Worm (Caenorhabditis elegans): ENCODE data around the gene srap-1.

The srap-1 gene

DNA sequence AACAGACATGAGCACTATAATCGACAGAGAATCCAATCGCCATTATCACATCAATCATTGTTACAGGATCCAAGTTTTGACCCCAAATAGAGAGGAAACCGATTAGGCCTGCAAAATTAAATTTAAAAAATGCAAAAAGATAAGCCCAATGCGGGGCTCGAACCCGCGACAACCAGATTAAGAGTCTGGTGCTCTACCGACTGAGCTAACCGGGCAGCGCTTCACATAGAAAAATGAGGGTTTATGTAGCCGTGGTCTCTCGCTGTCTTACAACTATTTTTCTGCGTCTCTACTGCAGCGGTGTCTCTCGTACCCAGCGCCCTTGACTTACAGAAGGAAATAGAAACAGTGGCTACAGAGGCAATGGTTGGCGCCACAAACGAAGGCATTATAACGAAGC, 45.4 kb upstream of the srap-1 start (continued):
- TF ChIP-seq hlh-4 (tag; optimal IDR thresholded peaks at IDR 0.05) = no peak
- peak; percentile 21 for TF ChIP-seq fos-1 (tag; optimal IDR thresholded peaks at IDR 0.05)
- TF ChIP-seq rnt-1 (tag; optimal IDR thresholded peaks at IDR 0.05) = peak; percentile 71
- peak; percentile 35 for TF ChIP-seq fkh-8 (tag; optimal IDR thresholded peaks at IDR 0.05)
- TF ChIP-seq nhr-85 (tag) = peak; percentile 77
- peak; percentile 14 for TF ChIP-seq unc-86 (tag; optimal IDR thresholded peaks at IDR 0.05)
- TF ChIP-seq lin-35 (GFP tag; optimal IDR thresholded peaks at IDR 0.05) = peak; percentile 47 to 69
- TF ChIP-seq elt-2 (tag; optimal IDR thresholded peaks at IDR 0.05) = peak; percentile 53
- TF ChIP-seq mab-9 (GFP tag; IDR thresholded peaks at IDR 0.05) = 0 out of 2 replicates have a peak, but pooled peaks have one; percentile 7
- TF ChIP-seq mep-1 (tag; optimal IDR thresholded peaks at IDR 0.05) = peak; percentile 22
- peak; percentile 61 for TF ChIP-seq nhr-90 (tag; optimal IDR thresholded peaks at IDR 0.05; ENCODE audit: poor library complexity)
- peak; percentile 47 for TF ChIP-seq aly-2 (tag; optimal IDR thresholded peaks at IDR 0.05)
- TF ChIP-seq unc-62 (GFP tag; optimal IDR thresholded peaks at IDR 0.05) = no peak
- TF ChIP-seq elt-3 (tag; optimal IDR thresholded peaks at IDR 0.05) = peak in 2 of 6 experiments; percentile 6 to 27
- TF ChIP-seq C04F5.9 (tag; optimal IDR thresholded peaks at IDR 0.05) = no peak
- peak; percentile 63 for TF ChIP-seq swsn-7 (tag; optimal IDR thresholded peaks at IDR 0.05)
- peak; percentile 48; the same call in 1 of the 2 replicates for TF ChIP-seq grh-1 (GFP tag; IDR thresholded peaks at IDR 0.05)
- TF ChIP-seq nhr-71 (tag; optimal IDR thresholded peaks at IDR 0.05) = peak; percentile 72
- peak; percentile 6 to 48 (median 35) for TF ChIP-seq dpl-1 (GFP tag; optimal IDR thresholded peaks at IDR 0.05)
- peak; percentile 12 to 36 (median 30) for TF ChIP-seq ceh-82 (tag; optimal IDR thresholded peaks at IDR 0.05)

ce11 chrII:11161675-11162074, 41.3 kb upstream of the srap-1 start:
- TF ChIP-seq elt-3 (tag; optimal IDR thresholded peaks at IDR 0.05) (peak in 1 of 6 experiments; percentile 11), mep-1 (tag; optimal IDR thresholded peaks at IDR 0.05) (no peak), blmp-1 (tag; optimal IDR thresholded peaks at IDR 0.05) (peak; percentile 55)

DNA sequence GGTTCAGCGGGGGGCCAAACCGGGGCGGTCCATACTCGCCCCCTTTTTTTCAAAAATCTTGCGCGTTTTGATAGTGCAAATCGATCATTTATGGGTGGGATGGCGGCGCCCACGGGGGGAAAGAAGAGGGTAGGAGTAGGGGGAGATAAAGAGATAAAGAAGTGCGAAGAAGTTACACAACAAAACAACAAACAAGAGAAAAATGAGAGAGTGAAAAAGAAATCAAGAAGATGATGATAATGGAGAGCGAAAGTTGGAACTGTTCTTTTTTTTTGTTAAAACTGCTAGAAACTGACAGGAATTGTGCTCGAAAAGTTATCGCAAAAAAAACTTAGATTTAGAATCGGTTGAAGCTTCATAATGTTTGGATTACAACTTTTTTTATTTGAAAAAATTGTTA, 40.6 kb upstream of the srap-1 start, which contains the start of gene ptr-13:
ptr-13 (minus strand) TSS at position 92 of the 400 bp plus-strand sequence.
- TF ChIP-seq elt-3 (tag; optimal IDR thresholded peaks at IDR 0.05) = peak in 2 of 6 experiments; percentile 2 to 54
- TF ChIP-seq pax-3 (tag; optimal IDR thresholded peaks at IDR 0.05) = no peak
- TF ChIP-seq blmp-1 (tag; optimal IDR thresholded peaks at IDR 0.05) = peak; percentile 79

DNA sequence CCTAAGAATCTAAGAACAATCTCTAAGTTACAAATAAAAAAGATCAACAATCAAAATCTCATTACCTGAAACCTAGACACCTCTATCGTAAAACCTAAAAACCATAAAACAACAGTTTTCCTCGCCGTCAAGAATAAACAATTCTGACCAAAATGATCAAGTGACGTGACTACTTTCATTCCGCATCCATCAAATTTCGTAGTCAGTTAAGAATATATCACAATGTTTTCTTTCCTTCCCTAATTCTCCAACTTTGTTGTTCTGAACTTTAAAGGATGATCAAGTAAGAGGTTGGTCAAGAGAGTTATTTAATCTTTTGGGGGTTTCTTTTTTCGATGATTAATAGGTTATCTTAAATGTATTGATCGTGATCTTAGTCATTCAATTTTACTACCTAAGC, 39.7 kb upstream of the srap-1 start:
- TF ChIP-seq F16B12.6 (tag; optimal IDR thresholded peaks at IDR 0.05) = no peak
- TF ChIP-seq skn-1 (tag; optimal IDR thresholded peaks at IDR 0.05) = no peak
- TF ChIP-seq blmp-1 (tag; optimal IDR thresholded peaks at IDR 0.05) = peak; percentile 81
- no peak for TF ChIP-seq nhr-12 (tag; optimal IDR thresholded peaks at IDR 0.05)
- no peak for TF ChIP-seq ztf-11 (tag; optimal IDR thresholded peaks at IDR 0.05)
- TF ChIP-seq nhr-11 (tag; optimal IDR thresholded peaks at IDR 0.05) = no peak
- peak; percentile 40 for TF ChIP-seq nhr-71 (tag; optimal IDR thresholded peaks at IDR 0.05)
- TF ChIP-seq ceh-63 (GFP tag; optimal IDR thresholded peaks at IDR 0.05) = no peak
- no peak for TF ChIP-seq mef-2 (tag; optimal IDR thresholded peaks at IDR 0.05)
- TF ChIP-seq mab-9 (GFP tag; IDR thresholded peaks at IDR 0.05) = no peak
- TF ChIP-seq pag-3 (tag; optimal IDR thresholded peaks at IDR 0.05; ENCODE audit: borderline replicate concordance, insufficient read depth) = no peak
- no peak for TF ChIP-seq C16A3.4 (tag; optimal IDR thresholded peaks at IDR 0.05)
- TF ChIP-seq lir-3 (tag; optimal IDR thresholded peaks at IDR 0.05; ENCODE audit: poor library complexity) = no peak
- TF ChIP-seq lin-35 (GFP tag; optimal IDR thresholded peaks at IDR 0.05) = peak in 1 of 2 experiments; percentile 20
- no peak for TF ChIP-seq zip-4 (GFP tag; optimal IDR thresholded peaks at IDR 0.05)
- no peak for TF ChIP-seq nhr-84 (tag; optimal IDR thresholded peaks at IDR 0.05)
- TF ChIP-seq nhr-28 (tag; optimal IDR thresholded peaks at IDR 0.05) = no peak
- TF ChIP-seq unc-98 (GFP tag; IDR thresholded peaks at IDR 0.05) = no peak
- TF ChIP-seq dpl-1 (GFP tag; optimal IDR thresholded peaks at IDR 0.05) = no peak
- no peak for TF ChIP-seq nhr-237 (tag; optimal IDR thresholded peaks at IDR 0.05)
- no peak for TF ChIP-seq ces-1 (GFP tag; optimal IDR thresholded peaks at IDR 0.05)
- TF ChIP-seq hlh-17 (GFP tag; optimal IDR thresholded peaks at IDR 0.05; ENCODE audit: borderline replicate concordance) = no peak
- no peak for TF ChIP-seq pqm-1 (tag; optimal IDR thresholded peaks at IDR 0.05)
- TF ChIP-seq sup-37 (GFP tag; optimal IDR thresholded peaks at IDR 0.05) = no peak
- TF ChIP-seq lin-14 (GFP tag; optimal IDR thresholded peaks at IDR 0.05) = peak; percentile 41
- no peak for TF ChIP-seq nhr-77 (tag; optimal IDR thresholded peaks at IDR 0.05)
- no peak for TF ChIP-seq Y116A8C.19 (tag; optimal IDR thresholded peaks at IDR 0.05; ENCODE audit: borderline replicate concordance)
- TF ChIP-seq lin-39 (tag; optimal IDR thresholded peaks at IDR 0.05) = no peak
- TF ChIP-seq irx-1 (tag; optimal IDR thresholded peaks at IDR 0.05) = no peak
